Worm (Caenorhabditis elegans): Measurements from ENCODE around the gene ins-39.
A peak's percentile ranks its signal among the peaks of the same experiment; 100 is the strongest.

ins-39 gene

DNA sequence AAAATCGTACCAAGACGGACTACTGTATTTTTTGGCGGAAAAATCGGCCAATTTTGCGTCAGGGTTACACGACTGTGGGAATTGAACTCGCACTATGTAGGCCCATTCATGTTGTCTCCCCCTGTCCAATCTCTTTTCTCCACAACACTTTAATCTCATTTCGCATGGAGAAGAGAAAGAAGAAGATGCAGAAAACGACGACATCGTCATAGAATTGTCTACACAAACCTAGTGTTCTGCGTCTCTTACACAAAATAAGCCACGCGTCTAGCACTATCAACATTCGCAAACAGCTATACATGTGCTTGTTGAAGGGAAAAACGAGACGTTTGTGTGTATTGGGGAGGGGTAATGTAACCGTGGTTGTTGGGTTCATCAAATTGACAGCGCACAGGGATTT, 21.2 kb downstream of the ins-39 start (continued):
- peak; percentile 82 for TF ChIP-seq nhr-85 (tag)
- TF ChIP-seq fkh-10 (GFP tag; optimal IDR thresholded peaks at IDR 0.05) = peak; percentile 97
- TF ChIP-seq nhr-20 (tag; optimal IDR thresholded peaks at IDR 0.05) = peak; percentile 67
- no peak for TF ChIP-seq pqm-1 (tag; optimal IDR thresholded peaks at IDR 0.05)
- no peak for TF ChIP-seq fkh-4 (tag; optimal IDR thresholded peaks at IDR 0.05; ENCODE audit: borderline replicate concordance)
- TF ChIP-seq elt-3 (tag; optimal IDR thresholded peaks at IDR 0.05) = peak in 5 of 6 experiments; percentile 24 to 85 (median 70)
- peak; percentile 79 for TF ChIP-seq tbx-2 (tag; optimal IDR thresholded peaks at IDR 0.05)
- peak; percentile 64 for TF ChIP-seq lin-13 (GFP tag; optimal IDR thresholded peaks at IDR 0.05)
- TF ChIP-seq pax-3 (tag; optimal IDR thresholded peaks at IDR 0.05) = peak; percentile 47
- peak; percentile 59 for TF ChIP-seq snpc-4 (tag; optimal IDR thresholded peaks at IDR 0.05)
- no peak for TF ChIP-seq hlh-4 (tag; optimal IDR thresholded peaks at IDR 0.05)
- TF ChIP-seq snu-23 (GFP tag; optimal IDR thresholded peaks at IDR 0.05) = peak; percentile 93
- TF ChIP-seq C04F5.9 (tag; optimal IDR thresholded peaks at IDR 0.05) = peak; percentile 11
- TF ChIP-seq sox-4 (tag; optimal IDR thresholded peaks at IDR 0.05) = peak; percentile 50
- TF ChIP-seq irx-1 (tag; optimal IDR thresholded peaks at IDR 0.05) = peak; percentile 73
- peak; percentile 27 for TF ChIP-seq rnt-1 (tag; optimal IDR thresholded peaks at IDR 0.05)
- peak; percentile 58 to 73 for TF ChIP-seq efl-1 (optimal IDR thresholded peaks at IDR 0.05)
- peak in 1 of 2 experiments; percentile 86 for TF ChIP-seq efl-1 (GFP tag; optimal IDR thresholded peaks at IDR 0.05 in 1 of 2)
- peak; percentile 59 for TF ChIP-seq nhr-11 (tag; optimal IDR thresholded peaks at IDR 0.05)
- TF ChIP-seq vab-15 (tag; optimal IDR thresholded peaks at IDR 0.05) = peak; percentile 52
- peak; percentile 83 for TF ChIP-seq lin-14 (GFP tag; optimal IDR thresholded peaks at IDR 0.05)
- TF ChIP-seq mdl-1 (tag; optimal IDR thresholded peaks at IDR 0.05) = peak; percentile 33 to 85
- TF ChIP-seq ama-1 (optimal IDR thresholded peaks at IDR 0.05) = no peak
- TF ChIP-seq sup-37 (GFP tag; optimal IDR thresholded peaks at IDR 0.05) = no peak
- peak; percentile 68 to 81 for TF ChIP-seq lsy-2 (tag; optimal IDR thresholded peaks at IDR 0.05)
- no peak for TF ChIP-seq sptf-1 (tag; optimal IDR thresholded peaks at IDR 0.05)
- peak; percentile 76 for TF ChIP-seq hpl-2 (GFP tag; optimal IDR thresholded peaks at IDR 0.05)
- no peak for TF ChIP-seq nhr-84 (tag; optimal IDR thresholded peaks at IDR 0.05)
- TF ChIP-seq F16B12.6 (tag; optimal IDR thresholded peaks at IDR 0.05) = no peak
- peak; percentile 72 for TF ChIP-seq nhr-77 (tag; optimal IDR thresholded peaks at IDR 0.05)
- TF ChIP-seq ceh-90 (tag; optimal IDR thresholded peaks at IDR 0.05) = no peak
- peak; percentile 54 for TF ChIP-seq unc-86 (tag; optimal IDR thresholded peaks at IDR 0.05)
- peak; percentile 91 for TF ChIP-seq jun-1 (tag; optimal IDR thresholded peaks at IDR 0.05)
- no peak for TF ChIP-seq egl-27 (tag; optimal IDR thresholded peaks at IDR 0.05)
- TF ChIP-seq nhr-19 (GFP tag; conservative IDR thresholded peaks at IDR 0.05) = peak; percentile 72
- TF ChIP-seq mab-9 (GFP tag; IDR thresholded peaks at IDR 0.05) = peak; percentile 67
- TF ChIP-seq zip-4 (GFP tag; optimal IDR thresholded peaks at IDR 0.05) = no peak
- peak in 2 of 3 experiments; percentile 7 to 35 for TF ChIP-seq dpl-1 (GFP tag; optimal IDR thresholded peaks at IDR 0.05)
- TF ChIP-seq dsc-1 (tag; optimal IDR thresholded peaks at IDR 0.05) = peak; percentile 83
- no peak for TF ChIP-seq alr-1 (tag; optimal IDR thresholded peaks at IDR 0.05; ENCODE audit: borderline replicate concordance)
- no peak for TF ChIP-seq tlp-1 (tag; optimal IDR thresholded peaks at IDR 0.05)
- TF ChIP-seq C16A3.4 (tag; optimal IDR thresholded peaks at IDR 0.05) = peak; percentile 89

DNA sequence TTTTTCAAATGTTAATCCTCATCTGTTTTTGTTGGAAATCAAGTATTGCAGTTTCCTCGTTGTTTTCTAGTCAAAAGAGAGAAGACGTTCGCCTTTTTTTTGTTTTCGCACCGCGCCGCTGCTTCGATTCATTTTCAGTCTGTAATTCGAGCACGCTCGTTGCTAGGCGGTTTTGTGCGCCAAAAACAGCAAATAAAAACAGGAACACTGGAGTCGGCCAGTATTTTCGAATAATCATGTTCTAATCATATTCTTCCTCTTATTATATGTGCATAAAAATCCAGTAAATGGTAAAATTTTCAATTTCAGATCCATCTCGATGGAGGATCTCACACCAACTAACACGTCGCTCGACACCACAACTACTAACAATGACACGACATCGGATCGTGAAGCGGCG, 23.2 kb downstream of the ins-39 start, which contains the start of gene pdk-1:
Gene pdk-1 (plus strand): TSS at position 301 of the 400 bp plus-strand sequence.
- TF ChIP-seq nhr-28 (tag; optimal IDR thresholded peaks at IDR 0.05) = no peak
- no peak for TF ChIP-seq ceh-90 (tag; optimal IDR thresholded peaks at IDR 0.05)
- TF ChIP-seq nhr-237 (tag; optimal IDR thresholded peaks at IDR 0.05) = no peak
- no peak for TF ChIP-seq unc-86 (tag; optimal IDR thresholded peaks at IDR 0.05)
- TF ChIP-seq ztf-4 (tag; optimal IDR thresholded peaks at IDR 0.05) = no peak
- TF ChIP-seq snu-23 (GFP tag; optimal IDR thresholded peaks at IDR 0.05) = no peak
- no peak for TF ChIP-seq skn-1 (tag; optimal IDR thresholded peaks at IDR 0.05)
- TF ChIP-seq nhr-90 (tag; optimal IDR thresholded peaks at IDR 0.05; ENCODE audit: poor library complexity) = no peak
- TF ChIP-seq ama-1 (optimal IDR thresholded peaks at IDR 0.05) = no peak

Measured in whole organism, L1 larva.